Worm (Caenorhabditis elegans): ENCODE results near the gene clec-6.

Gene clec-6

DNA sequence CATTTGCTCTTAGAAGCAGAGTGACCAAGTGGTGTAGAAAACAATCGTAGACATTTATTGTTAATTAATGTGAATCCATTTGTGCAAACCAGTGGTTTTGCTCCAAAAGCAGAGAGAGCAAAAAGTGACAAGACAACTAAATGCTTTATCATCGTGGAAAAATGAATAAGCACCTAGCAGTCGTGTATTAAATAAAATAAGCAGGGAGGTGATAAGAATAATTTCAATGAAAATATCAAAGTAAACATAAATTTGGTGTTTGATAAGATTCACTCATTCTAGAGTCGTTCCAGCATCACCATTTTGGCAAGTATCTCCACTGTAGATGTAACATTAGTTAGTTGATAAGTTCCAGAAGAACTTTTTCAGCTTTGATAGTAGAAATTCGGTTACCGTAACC lies at the start of gene clec-6:
Gene clec-6, minus strand, starts transcription at position 154 of the 400 bp plus-strand sequence.
- TF ChIP-seq daf-16 (GFP tag; optimal IDR thresholded peaks at IDR 0.05) (no peak), daf-16 (tag; optimal IDR thresholded peaks at IDR 0.05) (peak; percentile 42), nhr-28 (tag; optimal IDR thresholded peaks at IDR 0.05) (peak; percentile 8), dmd-6 (GFP tag; IDR thresholded peaks at IDR 0.05) (peak; percentile 36; the same call in 1 of the 2 replicates), fkh-10 (GFP tag; optimal IDR thresholded peaks at IDR 0.05) (no peak)

DNA sequence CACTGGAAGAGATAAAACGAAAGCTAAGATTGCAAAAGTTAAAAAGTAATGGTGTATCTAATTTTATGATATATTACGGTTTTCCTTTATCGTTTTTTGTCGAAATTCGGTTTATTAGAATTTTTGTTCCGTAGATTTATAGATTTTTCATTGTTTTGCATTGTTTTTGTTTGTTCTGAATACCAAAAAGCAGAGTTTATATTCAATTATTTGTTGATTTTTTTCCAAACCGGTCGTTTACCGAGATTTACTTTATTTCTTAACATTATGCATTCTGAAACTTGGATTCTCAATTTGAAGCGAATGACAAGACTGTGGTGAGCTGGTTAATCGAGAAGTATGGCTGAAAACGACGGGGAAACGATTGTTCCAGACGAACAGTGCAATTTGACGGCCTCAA lies 49.8 kb upstream of the clec-6 start, which contains the start of gene fsn-1:
Gene fsn-1, plus strand, starts transcription at position 301 of the 400 bp plus-strand sequence.
- TF ChIP-seq mep-1 (tag; optimal IDR thresholded peaks at IDR 0.05) (no peak), rbr-2 (tag; optimal IDR thresholded peaks at IDR 0.05) (no peak), aha-1 (tag) (peak; percentile 72), dpl-1 (GFP tag; optimal IDR thresholded peaks at IDR 0.05) (no peak)

DNA sequence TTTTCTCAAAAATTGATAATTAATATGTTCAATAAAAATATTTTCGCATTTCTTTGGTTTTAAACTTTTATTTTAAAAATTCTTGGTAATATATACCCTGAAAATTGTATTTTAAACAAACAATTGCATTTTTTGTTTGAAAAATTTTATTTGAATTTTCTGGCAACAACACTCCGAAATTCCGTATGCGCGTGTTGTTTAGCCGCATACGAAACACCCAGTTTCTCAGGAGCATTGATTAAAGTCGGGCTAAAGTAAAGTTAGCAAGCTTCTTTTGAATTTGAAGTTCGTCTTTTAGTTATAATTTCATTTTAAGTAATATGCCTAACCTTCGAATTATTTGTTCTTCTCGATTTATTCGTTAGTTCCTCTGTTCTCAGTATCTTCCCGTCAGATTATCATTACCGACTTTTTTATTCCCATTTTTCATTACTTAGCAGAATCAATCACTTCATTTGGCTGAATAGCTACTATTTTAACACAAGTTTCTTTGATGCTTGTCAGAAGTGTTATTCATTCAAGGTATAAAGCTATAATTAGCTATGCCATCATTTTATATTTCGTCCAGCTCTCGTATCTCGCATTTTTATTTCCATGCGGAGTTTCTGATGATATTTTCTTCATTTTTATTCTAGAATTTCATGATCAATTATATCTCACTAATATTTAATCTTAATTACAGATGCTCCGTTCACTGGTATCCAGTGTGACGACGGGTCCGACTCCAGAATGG lies 47.8 kb upstream of the clec-6 start, which contains the start of gene mrps-18C:
Gene mrps-18C, plus strand, starts transcription at position 683 of the 733 bp plus-strand sequence.
- TF ChIP-seq pha-4 (GFP tag; IDR thresholded peaks at IDR 0.05), result no peak
- TF ChIP-seq pha-4 (tag; optimal IDR thresholded peaks at IDR 0.05), result no peak
- TF ChIP-seq ztf-7 (tag; optimal IDR thresholded peaks at IDR 0.05), result no peak
- no peak for TF ChIP-seq ceh-32 (tag; optimal IDR thresholded peaks at IDR 0.05; ENCODE audit: poor library complexity)
- no peak for TF ChIP-seq T26A8.4 (GFP tag; IDR thresholded peaks at IDR 0.05)
- TF ChIP-seq dpl-1 (GFP tag; optimal IDR thresholded peaks at IDR 0.05), result peak; percentile 40
- no peak for TF ChIP-seq lin-38 (GFP tag; IDR thresholded peaks at IDR 0.05)
- no peak for TF ChIP-seq hlh-30 (tag; optimal IDR thresholded peaks at IDR 0.05; ENCODE audit: insufficient read depth)
- no peak for TF ChIP-seq nhr-77 (tag; optimal IDR thresholded peaks at IDR 0.05)
- no peak for TF ChIP-seq nhr-28 (tag; optimal IDR thresholded peaks at IDR 0.05)
- no peak for TF ChIP-seq zfp-3 (GFP tag; conservative IDR thresholded peaks at IDR 0.05)
- no peak for TF ChIP-seq ctbp-1 (GFP tag; IDR thresholded peaks at IDR 0.05)
- TF ChIP-seq R02D3.7 (tag; optimal IDR thresholded peaks at IDR 0.05), result no peak
- no peak for TF ChIP-seq jun-1 (tag; optimal IDR thresholded peaks at IDR 0.05)
- no peak for TF ChIP-seq ceh-44 (GFP tag; IDR thresholded peaks at IDR 0.05)
- TF ChIP-seq ces-1 (GFP tag; optimal IDR thresholded peaks at IDR 0.05), result no peak
- no peak for TF ChIP-seq duxl-1 (tag; optimal IDR thresholded peaks at IDR 0.05; ENCODE audit: poor library complexity)
- no peak for TF ChIP-seq mxl-2 (GFP tag; conservative IDR thresholded peaks at IDR 0.05)
- no peak for TF ChIP-seq ZK337.2 (GFP tag; IDR thresholded peaks at IDR 0.05)
- no peak for TF ChIP-seq rbr-2 (tag; optimal IDR thresholded peaks at IDR 0.05)
- TF ChIP-seq unc-62 (GFP tag; optimal IDR thresholded peaks at IDR 0.05 in 1 of 2), result peak in 1 of 2 experiments; percentile 28
- no peak for TF ChIP-seq unc-62 (tag; optimal IDR thresholded peaks at IDR 0.05)
- TF ChIP-seq zfp-2 (tag; optimal IDR thresholded peaks at IDR 0.05), result no peak
- no peak for TF ChIP-seq daf-8 (GFP tag; IDR thresholded peaks at IDR 0.05)
- TF ChIP-seq lin-29 (GFP tag; IDR thresholded peaks at IDR 0.05), result no peak
- peak; percentile 93 for TF ChIP-seq T20F7.1 (GFP tag; optimal IDR thresholded peaks at IDR 0.05)
- no peak for TF ChIP-seq nhr-76 (tag; optimal IDR thresholded peaks at IDR 0.05)
- no peak for TF ChIP-seq nhr-48 (tag; optimal IDR thresholded peaks at IDR 0.05)
- no peak for TF ChIP-seq spr-1 (tag; optimal IDR thresholded peaks at IDR 0.05)
- no peak for TF ChIP-seq Y75B8A.6 (GFP tag; IDR thresholded peaks at IDR 0.05)
- no peak for TF ChIP-seq sdz-12 (GFP tag; optimal IDR thresholded peaks at IDR 0.05)
- no peak for TF ChIP-seq ceh-82 (tag; optimal IDR thresholded peaks at IDR 0.05)
- TF ChIP-seq dmd-6 (GFP tag; IDR thresholded peaks at IDR 0.05), result no peak
- peak; percentile 60; the same call in 1 of the 2 replicates for TF ChIP-seq Y48G9A.11 (GFP tag; IDR thresholded peaks at IDR 0.05)
- TF ChIP-seq madf-9 (GFP tag; conservative IDR thresholded peaks at IDR 0.05), result no peak
- no peak for TF ChIP-seq Y105C5A.15 (GFP tag; IDR thresholded peaks at IDR 0.05)
- TF ChIP-seq nhr-111 (GFP tag; optimal IDR thresholded peaks at IDR 0.05), result no peak
- TF ChIP-seq ama-1 (optimal IDR thresholded peaks at IDR 0.05), result no peak
- TF ChIP-seq lir-3 (tag; optimal IDR thresholded peaks at IDR 0.05), result no peak
- peak; percentile 59 for TF ChIP-seq mes-2 (tag; optimal IDR thresholded peaks at IDR 0.05; ENCODE audit: poor library complexity, severe bottlenecking)
- peak in 1 of 2 experiments; percentile 52 for TF ChIP-seq lsy-2 (tag; optimal IDR thresholded peaks at IDR 0.05)
- TF ChIP-seq daf-19 (GFP tag; conservative IDR thresholded peaks at IDR 0.05), result no peak
